Worm (Caenorhabditis elegans) whole organism, L3 larva: ENCODE measurements around the gene cya-1.
A peak's percentile ranks its signal among the peaks of the same experiment; 100 is the strongest.

Source experiments
- R02D3.7 ChIP-seq: fragments of 150-350 bp; optimal IDR thresholded peaks from 2 replicates; lab custom pipeline; 2014; ENCODE audit warnings: missing biosample characterization, missing genetic modification characterization
- ama-1 ChIP-seq: fragments of 150-350 bp; optimal IDR thresholded peaks from 2 replicates; lab custom pipeline; 2018
- egl-27 ChIP-seq: sonication (generic microtip); optimal IDR thresholded peaks from 4 replicates; lab custom pipeline; 2017; ENCODE audit warnings: missing biosample characterization, missing genetic modification reagents, missing genetic modification characterization
- elt-3 ChIP-seq, 3 experiments: fragments of 150-350 bp in 1 of 3; sonication (generic microtip) in 2 of 3; optimal IDR thresholded peaks; 2 replicates in 2 of 3; 4 replicates in 1 of 3; lab custom pipeline; 2014 to 2017; ENCODE audit warnings: missing biosample characterization in 3 of 3, missing genetic modification characterization in 3 of 3
- jun-1 ChIP-seq: fragments of 150-350 bp; optimal IDR thresholded peaks from 2 replicates; lab custom pipeline; 2014; ENCODE audit warnings: missing biosample characterization, missing genetic modification reagents, missing genetic modification characterization
- lsy-12 ChIP-seq: sonication (generic microtip); optimal IDR thresholded peaks from 2 replicates; lab custom pipeline; 2016; ENCODE audit warnings: mild to moderate bottlenecking, missing genetic modification characterization, missing compliant biosample characterization
- mdl-1 ChIP-seq: fragments of 150-350 bp; optimal IDR thresholded peaks from 2 replicates; lab custom pipeline; 2014; ENCODE audit warnings: missing biosample characterization, missing genetic modification characterization
- nhr-23 ChIP-seq: fragments of 150-350 bp; optimal IDR thresholded peaks from 2 replicates; lab custom pipeline; 2014; ENCODE audit warnings: missing biosample characterization, missing genetic modification reagents, missing genetic modification characterization
- pqm-1 ChIP-seq: fragments of 150-350 bp; optimal IDR thresholded peaks from 2 replicates; lab custom pipeline; 2017; ENCODE audit warnings: missing biosample characterization, missing genetic modification characterization, inconsistent platforms
- sea-2 ChIP-seq: fragments of 150-350 bp; sonication (generic microtip); optimal IDR thresholded peaks from 4 replicates; lab custom pipeline; 2014; ENCODE audit warnings: missing biosample characterization, missing genetic modification reagents, missing genetic modification characterization
- unc-62 ChIP-seq: fragments of 150-350 bp; sonication (generic microtip); optimal IDR thresholded peaks from 4 replicates; lab custom pipeline; 2014; ENCODE audit warnings: missing biosample characterization, missing genetic modification reagents, missing genetic modification characterization
- ztf-4 ChIP-seq: fragments of 150-350 bp; optimal IDR thresholded peaks from 2 replicates; lab custom pipeline; 2014; ENCODE audit warnings: missing biosample characterization, missing genetic modification characterization

DNA sequence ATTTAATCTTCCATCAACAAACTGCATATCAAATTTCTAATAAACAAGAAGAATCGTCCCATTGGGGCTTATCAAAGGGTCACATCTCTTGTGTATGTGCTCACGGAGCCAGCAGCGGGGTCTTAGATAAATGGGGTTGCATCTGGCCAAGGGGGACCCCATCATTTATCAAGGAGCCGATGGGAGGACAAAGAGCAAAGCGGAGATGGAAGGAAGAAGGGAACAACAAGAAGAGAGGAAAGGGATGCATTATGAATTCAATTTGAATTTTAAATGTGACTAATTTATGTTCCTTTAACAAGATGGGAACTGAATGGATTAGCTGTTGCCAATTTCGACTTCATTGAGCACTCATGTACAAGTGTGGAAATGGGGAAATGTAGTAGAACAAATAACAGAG lies 24.7 kb downstream of the cya-1 start:
- TF ChIP-seq R02D3.7 (tag; lab: Kevin White, UChicago) (no peak), unc-62 (GFP tag; lab: Kevin White, UChicago) (peak; percentile 51), mdl-1 (no peak), lsy-12 (no peak), ztf-4 (tag; lab: Kevin White, UChicago) (no peak), egl-27 (no peak), sea-2 (GFP tag; lab: Kevin White, UChicago) (no peak), elt-3 (tag; optimal IDR thresholded peaks at IDR 0.05; lab: Kevin White, UChicago) (no peak), pqm-1 (tag; lab: Kevin White, UChicago) (no peak), jun-1 (tag; lab: Kevin White, UChicago) (no peak), ama-1 (lab: Kevin White, UChicago) (no peak), nhr-23 (tag; lab: Kevin White, UChicago) (no peak)
